Worm (Caenorhabditis elegans) whole organism, L3 larva: ENCODE results near the gene nhr-52.
A peak's percentile ranks its signal among the peaks of the same experiment; 100 is the strongest.

ENCODE experiments used
- R02D3.7 ChIP-seq: fragments of 150-350 bp; optimal IDR thresholded peaks from 2 replicates; lab custom pipeline; 2014; ENCODE audit warnings: missing biosample characterization, missing genetic modification characterization
- aly-2 ChIP-seq: fragments of 150-350 bp; optimal IDR thresholded peaks from 2 replicates; lab custom pipeline; 2014; ENCODE audit warnings: missing biosample characterization, missing genetic modification characterization
- ama-1 ChIP-seq: fragments of 150-350 bp; optimal IDR thresholded peaks from 2 replicates; lab custom pipeline; 2018
- ceh-16 ChIP-seq: sonication (generic microtip); optimal IDR thresholded peaks from 2 replicates; lab custom pipeline; 2017; ENCODE audit warnings: missing biosample characterization, missing genetic modification characterization
- ceh-28 ChIP-seq: fragments of 150-350 bp; optimal IDR thresholded peaks from 2 replicates; lab custom pipeline; 2014; ENCODE audit warnings: missing biosample characterization, missing genetic modification reagents, missing genetic modification characterization
- elt-2 ChIP-seq: sonication (generic microtip); optimal IDR thresholded peaks from 2 replicates; lab custom pipeline; 2016; ENCODE audit warnings: missing genetic modification reagents, mild to moderate bottlenecking, missing genetic modification characterization, missing compliant biosample characterization
- eor-1 ChIP-seq, 2 experiments: fragments of 150-350 bp; optimal IDR thresholded peaks; 2 replicates each; lab custom pipeline; 2014 to 2018; ENCODE audit warnings: missing biosample characterization in 2 of 2, missing genetic modification characterization in 2 of 2
- fkh-10 ChIP-seq: sonication (generic microtip); optimal IDR thresholded peaks from 2 replicates; lab custom pipeline; 2017; ENCODE audit warnings: missing biosample characterization, missing genetic modification reagents, missing genetic modification characterization
- fkh-2 ChIP-seq: fragments of 150-350 bp; optimal IDR thresholded peaks from 2 replicates; lab custom pipeline; 2014; ENCODE audit warnings: missing biosample characterization, missing genetic modification reagents, missing genetic modification characterization
- fos-1 ChIP-seq: fragments of 150-350 bp; optimal IDR thresholded peaks from 2 replicates; lab custom pipeline; 2014; ENCODE audit warnings: missing biosample characterization, missing genetic modification characterization
- hmg-11 ChIP-seq: sonication (generic microtip); optimal IDR thresholded peaks from 2 replicates; lab custom pipeline; 2016; ENCODE audit warnings: missing genetic modification characterization, missing compliant biosample characterization
- lin-15B ChIP-seq: fragments of 150-350 bp; optimal IDR thresholded peaks from 2 replicates; lab custom pipeline; 2014; ENCODE audit warnings: missing biosample characterization, missing genetic modification characterization
- nfya-1 ChIP-seq: sonication (generic microtip); optimal IDR thresholded peaks from 2 replicates; lab custom pipeline; 2017; ENCODE audit warnings: missing genetic modification characterization, mild to moderate bottlenecking, missing compliant biosample characterization, antibody characterized with exemption, moderate library complexity; ENCODE audit not compliant: insufficient read depth
- nhr-11 ChIP-seq: fragments of 150-350 bp; optimal IDR thresholded peaks from 2 replicates; lab custom pipeline; 2014; ENCODE audit warnings: missing biosample characterization, missing genetic modification characterization
- nhr-237 ChIP-seq: fragments of 150-350 bp; optimal IDR thresholded peaks from 2 replicates; lab custom pipeline; 2014; ENCODE audit warnings: missing biosample characterization, missing genetic modification characterization
- nhr-25 ChIP-seq: sonication (generic microtip); optimal IDR thresholded peaks from 2 replicates; lab custom pipeline; 2017; ENCODE audit warnings: missing biosample characterization, missing genetic modification characterization
- nhr-28 ChIP-seq: fragments of 150-350 bp; optimal IDR thresholded peaks from 2 replicates; lab custom pipeline; 2014; ENCODE audit warnings: missing biosample characterization, missing genetic modification characterization
- nhr-43 ChIP-seq: sonication (generic microtip); optimal IDR thresholded peaks from 2 replicates; lab custom pipeline; 2016; ENCODE audit warnings: mild to moderate bottlenecking, missing genetic modification characterization, missing compliant biosample characterization; ENCODE audit not compliant: poor library complexity, severe bottlenecking
- nhr-77 ChIP-seq: fragments of 150-350 bp; optimal IDR thresholded peaks from 2 replicates; lab custom pipeline; 2014; ENCODE audit warnings: missing biosample characterization, missing genetic modification characterization
- pqm-1 ChIP-seq: fragments of 150-350 bp; optimal IDR thresholded peaks from 2 replicates; lab custom pipeline; 2017; ENCODE audit warnings: missing biosample characterization, missing genetic modification characterization, inconsistent platforms
- unc-39 ChIP-seq: sonication (generic microtip); optimal IDR thresholded peaks from 4 replicates; lab custom pipeline; 2017; ENCODE audit warnings: missing biosample characterization, missing genetic modification characterization
- zag-1 ChIP-seq: fragments of 150-350 bp; optimal IDR thresholded peaks from 2 replicates; lab custom pipeline; 2014; ENCODE audit warnings: missing biosample characterization, missing genetic modification characterization
- ztf-4 ChIP-seq: fragments of 150-350 bp; optimal IDR thresholded peaks from 2 replicates; lab custom pipeline; 2014; ENCODE audit warnings: missing biosample characterization, missing genetic modification characterization

nhr-52 gene

ce11 chrV:15718562-15718961 is 41.2 kb downstream of the nhr-52 start, which contains the start of gene Y6E2A.5:
Gene Y6E2A.5 (minus strand): TSS chrV:15718662.
- TF ChIP-seq pqm-1: peak; percentile 1
- TF ChIP-seq ama-1: no peak

- TF ChIP-seq unc-39 (no peak), nhr-237 (tag; lab: Kevin White, UChicago) (no peak), elt-2 (tag; lab: Kevin White, UChicago) (no peak), ceh-28 (tag; lab: Kevin White, UChicago) (no peak), ama-1 (no peak), zag-1 (tag; lab: Kevin White, UChicago) (no peak), fkh-10 (GFP tag; lab: Kevin White, UChicago) (no peak), nfya-1 (tag; lab: Kevin White, UChicago) (no peak), eor-1 (tag; optimal IDR thresholded peaks at IDR 0.05; lab: Kevin White, UChicago) (no peak), nhr-25 (tag; lab: Kevin White, UChicago) (no peak), nhr-28 (tag; lab: Kevin White, UChicago) (no peak), hmg-11 (tag; lab: Kevin White, UChicago) (no peak), pqm-1 (no peak), fkh-2 (tag; lab: Kevin White, UChicago) (no peak)
Measured at ce11 chrV:15719570-15719969, 42.2 kb downstream of the nhr-52 start, which contains the start of gene Y6E2A.7. Gene Y6E2A.7 (plus strand): TSS chrV:15719870.

- TF ChIP-seq ceh-16 (tag; lab: Kevin White, UChicago): no peak
- TF ChIP-seq hmg-11 (tag; lab: Kevin White, UChicago): no peak
- TF ChIP-seq nfya-1 (tag; lab: Kevin White, UChicago): no peak
- TF ChIP-seq R02D3.7 (tag; lab: Kevin White, UChicago): no peak
- TF ChIP-seq nhr-237 (tag; lab: Kevin White, UChicago): no peak
- no peak for TF ChIP-seq aly-2
- no peak for TF ChIP-seq nhr-11 (tag; lab: Kevin White, UChicago)
Measured at ce11 chrV:15721431-15721830, 44.1 kb downstream of the nhr-52 start.

- TF ChIP-seq ceh-28 (tag; lab: Kevin White, UChicago) (no peak), fkh-10 (GFP tag; lab: Kevin White, UChicago) (no peak), zag-1 (tag; lab: Kevin White, UChicago) (no peak), nhr-43 (tag; lab: Kevin White, UChicago) (no peak), ztf-4 (no peak), unc-39 (no peak), nhr-11 (tag; lab: Kevin White, UChicago) (no peak), pqm-1 (no peak)
Measured at ce11 chrV:15721888-15722287, 44.6 kb downstream of the nhr-52 start, which contains the start of gene srh-140. Gene srh-140 (plus strand): TSS chrV:15722188.

- TF ChIP-seq lin-15B (tag; lab: Kevin White, UChicago): no peak
- no peak for TF ChIP-seq unc-39
- TF ChIP-seq fos-1 (tag; lab: Kevin White, UChicago): no peak
- TF ChIP-seq nhr-77 (tag; lab: Kevin White, UChicago): no peak
Measured at ce11 chrV:15726610-15727009, 49.3 kb downstream of the nhr-52 start, which contains the start of the genes irld-57 and sfxn-1.3. Gene irld-57 (minus strand): TSS chrV:15726710. Gene sfxn-1.3 (plus strand): TSS chrV:15726841.
